Worm (Caenorhabditis elegans) whole organism, midembryonic: ENCODE results near the gene W08F4.10.

Experiments used
- flt-1 ChIP-seq: fragments of 200-800 bp; sonication (Bioruptor generic); IDR thresholded peaks from 2 replicates; pipeline ENCODE4 v1.3.6; 2022; ENCODE audit warnings: missing genetic modification characterization, missing compliant biosample characterization
- klf-2 ChIP-seq: fragments of 200-800 bp; sonication (Bioruptor generic); conservative IDR thresholded peaks from 2 replicates; pipeline ENCODE4 v1.3.6; 2022; ENCODE audit warnings: missing genetic modification reagents, missing genetic modification characterization, missing compliant biosample characterization
- med-1 ChIP-seq: sonication (generic microtip); optimal IDR thresholded peaks from 2 replicates; lab custom pipeline; 2017; ENCODE audit warnings: missing genetic modification characterization, mild to moderate bottlenecking, missing compliant biosample characterization, antibody characterized with exemption, missing genetic modification reagents; ENCODE audit not compliant: insufficient read depth
- ref-1 ChIP-seq: fragments of 200-800 bp; sonication (Bioruptor generic); conservative IDR thresholded peaks from 2 replicates; pipeline ENCODE4 v1.3.6; 2022; ENCODE audit warnings: missing genetic modification reagents, missing genetic modification characterization, missing compliant biosample characterization
- ztf-23 ChIP-seq: fragments of 200-800 bp; sonication (Bioruptor generic); IDR thresholded peaks from 2 replicates; pipeline ENCODE4 v1.3.6; 2022; ENCODE audit warnings: missing genetic modification reagents, missing genetic modification characterization, missing compliant biosample characterization
- ztf-29 ChIP-seq: fragments of 200-800 bp; sonication (Bioruptor generic); IDR thresholded peaks from 2 replicates; pipeline ENCODE4 v1.3.6; 2022; ENCODE audit warnings: missing genetic modification reagents, missing genetic modification characterization, missing compliant biosample characterization

- TF ChIP-seq ref-1 (GFP tag; lab: Robert Waterston, UW) (no peak), ztf-29 (GFP tag; lab: Robert Waterston, UW) (no peak), klf-2 (GFP tag; lab: Robert Waterston, UW) (no peak), med-1 (GFP tag; lab: Kevin White, UChicago) (no peak), flt-1 (GFP tag; lab: Robert Waterston, UW) (no peak), ztf-23 (no peak)
Measured at ce11 chrII:627913-628312, 36.9 kb upstream of the W08F4.10 start.
